Fruit fly (Drosophila melanogaster) whole organism, embryonic: Measurements from ENCODE around the gene CG14220.

Source experiments
- BEAF-32 ChIP-seq: fragments of 200-800 bp; sonication (Bioruptor generic); optimal IDR thresholded peaks from 3 replicates; lab custom pipeline; 2017; ENCODE audit warnings: missing biosample characterization, missing genetic modification characterization, mild to moderate bottlenecking, moderate library complexity, missing genetic modification reagents
- Bgb ChIP-seq: fragments of 200-800 bp; sonication (Bioruptor generic); IDR thresholded peaks from 2 replicates; pipeline ENCODE4 v1.3.6; 2022; ENCODE audit warnings: missing biosample characterization, missing genetic modification characterization; ENCODE audit not compliant: partially characterized antibody
- Bteb2 ChIP-seq: fragments of 200-800 bp; sonication (Bioruptor generic); optimal IDR thresholded peaks from 2 replicates; lab custom pipeline; 2016; ENCODE audit warnings: missing biosample characterization, missing genetic modification characterization
- CG11723 ChIP-seq: fragments of 200-800 bp; sonication (Bioruptor generic); optimal IDR thresholded peaks from 2 replicates; lab custom pipeline; 2017; ENCODE audit warnings: missing biosample characterization, mild to moderate bottlenecking, missing genetic modification characterization
- CG12219 ChIP-seq: fragments of 200-800 bp; sonication (Bioruptor generic); optimal IDR thresholded peaks from 3 replicates; lab custom pipeline; 2018; ENCODE audit warnings: missing biosample characterization, mild to moderate bottlenecking, missing genetic modification characterization
- CG13287 ChIP-seq: fragments of 200-800 bp; sonication (Bioruptor generic); IDR thresholded peaks from 2 replicates; pipeline ENCODE4 v1.3.6; 2022; ENCODE audit warnings: missing biosample characterization, missing genetic modification characterization; ENCODE audit not compliant: partially characterized antibody
- CG13424 ChIP-seq: fragments of 200-800 bp; sonication (Bioruptor generic); optimal IDR thresholded peaks from 2 replicates; lab custom pipeline; 2019; ENCODE audit warnings: missing biosample characterization, mild to moderate bottlenecking, missing genetic modification characterization, moderate library complexity
- CG14710 ChIP-seq: fragments of 200-800 bp; sonication (Bioruptor generic); optimal IDR thresholded peaks from 3 replicates; lab custom pipeline; 2019; ENCODE audit warnings: missing biosample characterization, mild to moderate bottlenecking, missing genetic modification characterization, moderate library complexity
- CG1603 ChIP-seq: fragments of 200-800 bp; sonication (Bioruptor generic); optimal IDR thresholded peaks from 2 replicates; lab custom pipeline; 2019; ENCODE audit warnings: missing biosample characterization, mild to moderate bottlenecking, missing genetic modification characterization, moderate library complexity
- CG17612 ChIP-seq: fragments of 200-800 bp; sonication (Bioruptor generic); IDR thresholded peaks from 2 replicates; pipeline ENCODE4 v1.3.6; 2022; ENCODE audit warnings: missing biosample characterization, missing genetic modification characterization
- CG2116 ChIP-seq: fragments of 200-800 bp; sonication (Bioruptor generic); optimal IDR thresholded peaks from 3 replicates; lab custom pipeline; 2018; ENCODE audit warnings: missing biosample characterization, mild to moderate bottlenecking, missing genetic modification characterization
- CG2129 ChIP-seq: fragments of 200-800 bp; sonication (Bioruptor generic); IDR thresholded peaks from 2 replicates; pipeline ENCODE4 v1.3.6; 2022; ENCODE audit warnings: missing biosample characterization, missing genetic modification characterization; ENCODE audit not compliant: partially characterized antibody
- CG34224 ChIP-seq: fragments of 200-800 bp; sonication (Bioruptor generic); IDR thresholded peaks from 3 replicates; pipeline ENCODE4 v1.3.6; 2022; ENCODE audit warnings: missing biosample characterization, missing genetic modification characterization; ENCODE audit not compliant: partially characterized antibody
- CG3838 ChIP-seq: fragments of 200-800 bp; sonication (Bioruptor generic); optimal IDR thresholded peaks from 3 replicates; lab custom pipeline; 2016; ENCODE audit warnings: missing biosample characterization, missing genetic modification characterization
- CG4282 ChIP-seq: fragments of 200-800 bp; sonication (Bioruptor generic); optimal IDR thresholded peaks from 2 replicates; lab custom pipeline; 2016; ENCODE audit warnings: missing biosample characterization, missing genetic modification characterization
- CG7963 ChIP-seq: fragments of 200-800 bp; sonication (Bioruptor generic); IDR thresholded peaks from 3 replicates; pipeline ENCODE4 v1.3.6; 2022; ENCODE audit warnings: missing biosample characterization, missing genetic modification characterization; ENCODE audit not compliant: partially characterized antibody
- D ChIP-seq, 2 experiments: fragments of 200-800 bp in 1 of 2; fragments of >200 bp in 1 of 2; sonication (Bioruptor generic) in 1 of 2; optimal IDR thresholded peaks; 2 replicates in 1 of 2; 3 replicates in 1 of 2; lab custom pipeline; 2017; ENCODE audit warnings: mild to moderate bottlenecking in 1 of 2, missing biosample characterization in 1 of 2, missing genetic modification characterization in 1 of 2, missing genetic modification reagents in 1 of 2
- Dp ChIP-seq: fragments of 200-800 bp; sonication (Bioruptor generic); optimal IDR thresholded peaks from 2 replicates; lab custom pipeline; 2018; ENCODE audit warnings: missing biosample characterization, mild to moderate bottlenecking, missing genetic modification characterization, moderate library complexity
- E2f2 ChIP-seq: fragments of 200-800 bp; sonication (Bioruptor generic); IDR thresholded peaks from 2 replicates; pipeline ENCODE4 v1.3.6; 2022; ENCODE audit warnings: missing biosample characterization, missing genetic modification characterization
- HLH4C ChIP-seq: fragments of 200-800 bp; sonication (Bioruptor generic); IDR thresholded peaks from 3 replicates; pipeline ENCODE4 v1.3.6; 2022; ENCODE audit warnings: missing biosample characterization, missing genetic modification characterization; ENCODE audit not compliant: partially characterized antibody
- Kr ChIP-seq: fragments of 200-800 bp; sonication (Bioruptor generic); optimal IDR thresholded peaks from 2 replicates; lab custom pipeline; 2017; ENCODE audit warnings: missing biosample characterization, mild to moderate bottlenecking, missing genetic modification characterization
- MBD-R2 ChIP-seq: fragments of 200-800 bp; sonication (Bioruptor generic); IDR thresholded peaks from 2 replicates; pipeline ENCODE4 v1.3.6; 2022; ENCODE audit warnings: missing biosample characterization, missing genetic modification characterization
- MESR4 ChIP-seq: fragments of 200-800 bp; sonication (Bioruptor generic); optimal IDR thresholded peaks from 2 replicates; lab custom pipeline; 2018; ENCODE audit warnings: missing biosample characterization, mild to moderate bottlenecking, missing genetic modification characterization, moderate library complexity
- Pdp1 ChIP-seq, 2 experiments: fragments of 200-800 bp; sonication (Bioruptor generic); optimal IDR thresholded peaks; 3 replicates each; lab custom pipeline; 2016; ENCODE audit warnings: missing biosample characterization in 2 of 2, missing genetic modification characterization in 2 of 2, mild to moderate bottlenecking in 1 of 2, moderate library complexity in 1 of 2
- Scr ChIP-seq: fragments of 200-800 bp; sonication (Bioruptor generic); IDR thresholded peaks from 2 replicates; pipeline ENCODE4 v1.3.6; 2022; ENCODE audit warnings: missing biosample characterization, missing genetic modification characterization; ENCODE audit not compliant: partially characterized antibody
- Sox102F ChIP-seq: fragments of 200-800 bp; sonication (Bioruptor generic); optimal IDR thresholded peaks from 2 replicates; lab custom pipeline; 2018; ENCODE audit warnings: missing biosample characterization, mild to moderate bottlenecking, missing genetic modification characterization, moderate library complexity
- Sry-δ ChIP-seq: fragments of 200-800 bp; sonication (Bioruptor generic); optimal IDR thresholded peaks from 2 replicates; lab custom pipeline; 2016; ENCODE audit warnings: missing biosample characterization, missing genetic modification characterization
- TFAM ChIP-seq: fragments of 200-800 bp; sonication (Bioruptor generic); optimal IDR thresholded peaks from 2 replicates; lab custom pipeline; 2017; ENCODE audit warnings: missing biosample characterization, missing genetic modification characterization, inconsistent platforms
- Xbp1 ChIP-seq: fragments of 200-800 bp; sonication (Bioruptor generic); optimal IDR thresholded peaks from 3 replicates; lab custom pipeline; 2016; ENCODE audit warnings: missing biosample characterization, mild to moderate bottlenecking, missing genetic modification characterization
- ac ChIP-seq: fragments of 200-800 bp; sonication (Bioruptor generic); optimal IDR thresholded peaks from 3 replicates; lab custom pipeline; 2017; ENCODE audit warnings: missing biosample characterization, mild to moderate bottlenecking, missing genetic modification characterization
- bbx ChIP-seq: fragments of 200-800 bp; sonication (Bioruptor generic); IDR thresholded peaks from 2 replicates; pipeline ENCODE4 v1.3.6; 2022; ENCODE audit warnings: missing biosample characterization, missing genetic modification characterization; ENCODE audit not compliant: partially characterized antibody
- bsh ChIP-seq, 2 experiments: fragments of 200-800 bp; sonication (Bioruptor generic); optimal IDR thresholded peaks; 2 replicates each; lab custom pipeline; 2017 to 2018; ENCODE audit warnings: mild to moderate bottlenecking in 2 of 2, missing biosample characterization in 2 of 2, missing genetic modification characterization in 2 of 2, moderate library complexity in 1 of 2
- chinmo ChIP-seq: fragments of 200-800 bp; sonication (Bioruptor generic); IDR thresholded peaks from 4 replicates; pipeline ENCODE4 v1.3.6; 2022; ENCODE audit warnings: missing biosample characterization, missing genetic modification characterization; ENCODE audit not compliant: partially characterized antibody
- crol ChIP-seq: fragments of 200-800 bp; sonication (Bioruptor generic); IDR thresholded peaks from 2 replicates; pipeline ENCODE4 v1.3.6; 2022; ENCODE audit warnings: missing biosample characterization, missing genetic modification characterization
- crp ChIP-seq, 2 experiments: fragments of 200-800 bp; sonication (Bioruptor generic); optimal IDR thresholded peaks; 2 replicates in 1 of 2; 3 replicates in 1 of 2; lab custom pipeline; 2017; ENCODE audit warnings: missing biosample characterization in 2 of 2, missing genetic modification characterization in 2 of 2, mild to moderate bottlenecking in 1 of 2, moderate library complexity in 1 of 2
- danr ChIP-seq: fragments of 200-800 bp; sonication (Bioruptor generic); IDR thresholded peaks from 2 replicates; pipeline ENCODE4 v1.3.6; 2022; ENCODE audit warnings: missing biosample characterization, missing genetic modification characterization
- ems ChIP-seq: fragments of 200-800 bp; sonication (Bioruptor generic); optimal IDR thresholded peaks from 3 replicates; lab custom pipeline; 2016; ENCODE audit warnings: missing biosample characterization, missing genetic modification characterization
- hb ChIP-seq: fragments of 200-800 bp; sonication (Bioruptor generic); IDR thresholded peaks from 3 replicates; pipeline ENCODE4 v1.3.6; 2022; ENCODE audit warnings: missing biosample characterization, missing genetic modification characterization; ENCODE audit not compliant: partially characterized antibody
- hbn ChIP-seq: fragments of 200-800 bp; sonication (Bioruptor generic); IDR thresholded peaks from 2 replicates; pipeline ENCODE4 v1.3.6; 2022; ENCODE audit warnings: missing biosample characterization, missing genetic modification characterization; ENCODE audit not compliant: partially characterized antibody
- her ChIP-seq: fragments of 200-800 bp; sonication (Bioruptor generic); optimal IDR thresholded peaks from 2 replicates; lab custom pipeline; 2016; ENCODE audit warnings: missing biosample characterization, missing genetic modification characterization
- nerfin-2 ChIP-seq: fragments of 200-800 bp; sonication (Bioruptor generic); IDR thresholded peaks from 2 replicates; pipeline ENCODE4 v1.3.6; 2022; ENCODE audit warnings: missing biosample characterization, missing genetic modification characterization; ENCODE audit not compliant: partially characterized antibody
- pfk ChIP-seq: fragments of 200-800 bp; sonication (Bioruptor generic); optimal IDR thresholded peaks from 2 replicates; lab custom pipeline; 2018; ENCODE audit warnings: missing biosample characterization, mild to moderate bottlenecking, missing genetic modification characterization, moderate library complexity
- schlank ChIP-seq: fragments of 200-800 bp; sonication (Bioruptor generic); optimal IDR thresholded peaks from 2 replicates; lab custom pipeline; 2018; ENCODE audit warnings: missing biosample characterization, mild to moderate bottlenecking, missing genetic modification characterization
- seq ChIP-seq: fragments of 200-800 bp; sonication (Bioruptor generic); IDR thresholded peaks from 2 replicates; pipeline ENCODE4 v1.3.6; 2022; ENCODE audit warnings: missing biosample characterization, missing genetic modification characterization
- sob ChIP-seq: fragments of 200-800 bp; sonication (Bioruptor generic); IDR thresholded peaks from 2 replicates; pipeline ENCODE4 v1.3.6; 2022; ENCODE audit warnings: missing biosample characterization, missing genetic modification characterization
- twi ChIP-seq: fragments of 200-800 bp; optimal IDR thresholded peaks from 2 replicates; lab custom pipeline; 2019; ENCODE audit warnings: missing biosample characterization, mild to moderate bottlenecking, missing genetic modification characterization, moderate library complexity
- zen2 ChIP-seq: fragments of 200-800 bp; sonication (Bioruptor generic); IDR thresholded peaks from 3 replicates; pipeline ENCODE4 v1.3.6; 2022; ENCODE audit warnings: missing biosample characterization, missing genetic modification characterization; ENCODE audit not compliant: partially characterized antibody

Gene CG14220

dm6 chrX:19618183-19618740 is 16.6 kb upstream of the CG14220 start, which contains the start of the genes Pstk and Tim9b (continued):
- TF ChIP-seq ems (GFP tag; lab: Kevin White, UChicago) (no peak), Pdp1 (GFP tag; optimal IDR thresholded peaks at IDR 0.05; lab: Kevin White, UChicago) (peak in 1 of 2 experiments; percentile 93), schlank (no peak), hbn (peak; percentile 49), Dp (GFP tag; lab: Kevin White, UChicago) (peak; percentile 77), CG13424 (tag; lab: Kevin White, UChicago) (no peak), Sox102F (no peak), bsh (GFP tag; optimal IDR thresholded peaks at IDR 0.05; lab: Kevin White, UChicago) (no peak), sob (GFP tag; lab: Robert Waterston, UW) (no peak), crp (GFP tag; optimal IDR thresholded peaks at IDR 0.05; lab: Kevin White, UChicago) (peak; percentile 17 to 85), CG2116 (peak; percentile 89), Bgb (peak; percentile 47), Bteb2 (GFP tag; lab: Kevin White, UChicago) (no peak), CG12219 (no peak), her (no peak), Kr (GFP tag; lab: Kevin White, UChicago) (no peak), bbx (GFP tag; lab: Robert Waterston, UW) (peak; percentile 73), CG2129 (GFP tag; lab: Robert Waterston, UW) (0 out of 2 replicates have a peak, but pooled peaks have one; percentile 15), CG17612 (GFP tag; lab: Robert Waterston, UW) (no peak), BEAF-32 (peak; percentile 55), MBD-R2 (peak; percentile 54), CG13287 (GFP tag; lab: Robert Waterston, UW) (peak; percentile 67), CG11723 (GFP tag; lab: Kevin White, UChicago) (no peak), E2f2 (GFP tag; lab: Robert Waterston, UW) (peak; percentile 84), CG7963 (GFP tag; lab: Robert Waterston, UW) (peak; percentile 69), Scr (GFP tag; lab: Robert Waterston, UW) (peak; percentile 64), nerfin-2 (peak; percentile 29; the same call in 1 of the 2 replicates), Sry-δ (GFP tag; lab: Kevin White, UChicago) (peak; percentile 21), Xbp1 (GFP tag; lab: Kevin White, UChicago) (no peak), seq (no peak), ac (no peak), danr (no peak), HLH4C (GFP tag; lab: Robert Waterston, UW) (peak; percentile 66), zen2 (GFP tag; lab: Robert Waterston, UW) (peak; percentile 45; the same call in 2 of the 3 replicates), hb (peak; percentile 58; the same call in 2 of the 3 replicates), pfk (peak; percentile 28), MESR4 (GFP tag; lab: Kevin White, UChicago) (peak; percentile 46)
- TF ChIP-seq, all 482 proteins: peak for 33

- no peak for TF ChIP-seq TFAM
- peak; percentile 50 for TF ChIP-seq CG1603 (tag; lab: Kevin White, UChicago)
- 0 out of 4 replicates have a peak, but pooled peaks have one; percentile 55 for TF ChIP-seq chinmo
- TF ChIP-seq CG3838 (GFP tag; lab: Kevin White, UChicago) = no peak
- peak; percentile 12 for TF ChIP-seq CG14710 (tag; lab: Kevin White, UChicago)
- no peak for TF ChIP-seq CG4282 (GFP tag; lab: Kevin White, UChicago)
- TF ChIP-seq D (optimal IDR thresholded peaks at IDR 0.05; lab: Kevin White, UChicago) = no peak
- no peak for TF ChIP-seq D (GFP tag; optimal IDR thresholded peaks at IDR 0.05; lab: Kevin White, UChicago)
- TF ChIP-seq CG34224 (GFP tag; lab: Robert Waterston, UW) = peak; percentile 73
- peak; percentile 30 for TF ChIP-seq twi
- no peak for TF ChIP-seq crol
- peak; percentile 56; the same call in 1 of the 2 replicates for TF ChIP-seq nerfin-2
Observed at dm6 chrX:19615990-19616663, 14.5 kb upstream of the CG14220 start, which contains the start of gene CG14210. Gene CG14210 (plus strand): TSS chrX:19616196.
